Worm (Caenorhabditis elegans): ENCODE results near the gene C06E2.1.

ce11 chrX:8902920-8903319 is 28.3 kb upstream of the C06E2.1 start:
- TF ChIP-seq ama-1 (optimal IDR thresholded peaks at IDR 0.05) (no peak), ceh-13 (GFP tag; optimal IDR thresholded peaks at IDR 0.05) (no peak), pes-1 (GFP tag; IDR thresholded peaks at IDR 0.05) (no peak), F13C5.2 (tag; optimal IDR thresholded peaks at IDR 0.05) (no peak), scrt-1 (GFP tag; IDR thresholded peaks at IDR 0.05) (no peak), ceh-36 (tag; optimal IDR thresholded peaks at IDR 0.05) (no peak)
